Worm (Caenorhabditis elegans) whole organism, young adult: Measurements from ENCODE around the gene C06E4.3.

Experiments used
- aptf-3 ChIP-seq: fragments of 200-800 bp; sonication (Bioruptor generic); IDR thresholded peaks from 2 replicates; pipeline ENCODE4 v1.3.6; 2022; ENCODE audit warnings: missing genetic modification characterization, missing compliant biosample characterization
- egl-44 ChIP-seq: fragments of 200-800 bp; sonication (Bioruptor generic); IDR thresholded peaks from 2 replicates; pipeline ENCODE4 v1.3.6; 2022; ENCODE audit warnings: missing genetic modification reagents, missing genetic modification characterization, missing compliant biosample characterization
- nfya-1 ChIP-seq: sonication (generic microtip); optimal IDR thresholded peaks from 2 replicates; lab custom pipeline; 2017; ENCODE audit warnings: antibody characterized with exemption, missing compliant biosample characterization, missing genetic modification characterization, borderline replicate concordance; ENCODE audit not compliant: insufficient read depth
- pbrm-1 ChIP-seq: fragments of 200-800 bp; sonication (Bioruptor generic); IDR thresholded peaks from 2 replicates; pipeline ENCODE4 v1.3.6; 2022; ENCODE audit warnings: missing genetic modification reagents, missing genetic modification characterization, missing compliant biosample characterization
- pha-4 ChIP-seq: fragments of 150-350 bp; sonication (generic microtip); optimal IDR thresholded peaks from 2 replicates; lab custom pipeline; 2014; ENCODE audit warnings: missing biosample characterization, missing genetic modification reagents, missing genetic modification characterization
- sptf-2 ChIP-seq: fragments of 200-800 bp; sonication (Bioruptor generic); optimal IDR thresholded peaks from 2 replicates; lab custom pipeline; 2018; ENCODE audit warnings: mild to moderate bottlenecking, missing genetic modification characterization, missing compliant biosample characterization
- unc-130 ChIP-seq: sonication (generic microtip); optimal IDR thresholded peaks from 2 replicates; lab custom pipeline; 2016; ENCODE audit warnings: missing genetic modification reagents, missing genetic modification characterization, missing compliant biosample characterization
- ztf-18 ChIP-seq: sonication (generic microtip); optimal IDR thresholded peaks from 2 replicates; lab custom pipeline; 2016; ENCODE audit warnings: missing genotype, mild to moderate bottlenecking, missing genetic modification characterization, missing compliant biosample characterization

DNA sequence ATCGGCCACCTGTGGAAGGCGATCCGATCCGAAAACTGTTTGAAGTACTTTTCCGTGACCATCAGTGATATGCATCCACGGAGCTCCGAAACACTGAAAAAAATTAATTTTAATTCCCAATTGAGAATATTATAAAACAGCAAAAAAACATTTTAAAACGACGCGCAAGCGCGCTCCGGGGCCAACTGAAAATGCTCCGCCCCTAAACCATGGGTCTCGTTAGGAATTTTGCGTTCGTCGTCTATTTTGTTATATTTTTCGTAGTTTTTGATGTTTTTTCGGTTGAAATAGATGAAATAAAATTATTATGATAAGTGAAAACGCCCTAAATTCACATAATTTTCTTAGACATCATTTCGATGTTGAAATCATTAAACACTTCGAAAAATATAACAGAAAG is 20.1 kb upstream of the C06E4.3 start:
- TF ChIP-seq ztf-18 (tag; lab: Kevin White, UChicago) (no peak), nfya-1 (no peak), aptf-3 (GFP tag; lab: Robert Waterston, UW) (no peak), sptf-2 (GFP tag; lab: Kevin White, UChicago) (no peak), pha-4 (tag; lab: Kevin White, UChicago) (no peak), pbrm-1 (GFP tag; lab: Robert Waterston, UW) (no peak), egl-44 (no peak), unc-130 (GFP tag; lab: Kevin White, UChicago) (no peak)
